Worm (Caenorhabditis elegans): ENCODE measurements around the gene Y48B6A.13.

Y48B6A.13 gene

DNA sequence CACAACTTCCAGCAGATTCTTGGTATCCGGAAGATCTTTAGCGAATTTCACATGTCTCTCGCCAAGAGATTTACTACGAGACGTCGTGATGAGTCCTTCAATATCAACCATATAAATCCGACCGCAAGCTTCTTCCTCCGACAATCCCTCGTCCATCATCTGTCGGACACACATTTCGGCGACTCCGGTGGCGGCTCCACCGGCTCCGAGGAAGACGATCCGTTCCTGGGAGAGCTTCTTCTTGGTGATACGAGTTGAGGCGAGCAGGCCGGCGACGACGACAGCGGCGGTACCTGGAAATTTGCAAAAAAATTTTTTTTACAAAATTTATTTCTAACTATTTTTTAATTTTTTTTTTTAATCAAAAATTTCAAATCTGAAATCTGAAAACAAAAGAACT, 4.0 kb upstream of the Y48B6A.13 start:
- no peak for TF ChIP-seq egl-43 (GFP tag; IDR thresholded peaks at IDR 0.05)
- TF ChIP-seq set-16 (GFP tag; IDR thresholded peaks at IDR 0.05): peak; percentile 80

ce11 chrII:14218142-14218541, 7.9 kb downstream of the Y48B6A.13 start:
- TF ChIP-seq F49E8.2 (tag; optimal IDR thresholded peaks at IDR 0.05; ENCODE audit: borderline replicate concordance) (peak; percentile 77), aha-1 (tag) (no peak), hlh-30 (tag; optimal IDR thresholded peaks at IDR 0.05; ENCODE audit: insufficient read depth) (no peak), zag-1 (tag; optimal IDR thresholded peaks at IDR 0.05) (no peak), Y48G9A.11 (GFP tag; IDR thresholded peaks at IDR 0.05) (no peak), ZK546.5 (tag; optimal IDR thresholded peaks at IDR 0.05) (no peak), ceh-82 (tag; optimal IDR thresholded peaks at IDR 0.05) (no peak), ztf-11 (tag; optimal IDR thresholded peaks at IDR 0.05) (no peak), F37D6.2 (tag; optimal IDR thresholded peaks at IDR 0.05) (no peak), tag-97 (GFP tag; IDR thresholded peaks at IDR 0.05) (no peak), Y105C5A.15 (GFP tag; IDR thresholded peaks at IDR 0.05) (no peak), R02D3.7 (tag; optimal IDR thresholded peaks at IDR 0.05) (no peak), ceh-20 (GFP tag; IDR thresholded peaks at IDR 0.05) (no peak), unc-130 (GFP tag; optimal IDR thresholded peaks at IDR 0.05) (peak; percentile 31), php-3 (GFP tag; IDR thresholded peaks at IDR 0.05) (no peak), sdz-12 (GFP tag; optimal IDR thresholded peaks at IDR 0.05) (no peak), madf-5 (GFP tag; IDR thresholded peaks at IDR 0.05) (no peak), mxl-3 (GFP tag; optimal IDR thresholded peaks at IDR 0.05) (no peak)

- TF ChIP-seq mxl-2 (GFP tag; conservative IDR thresholded peaks at IDR 0.05): no peak
- no peak for TF ChIP-seq madf-9 (GFP tag; conservative IDR thresholded peaks at IDR 0.05)
Measured at ce11 chrII:14214109-14214508, 12.0 kb downstream of the Y48B6A.13 start, which contains the start of gene Y48B6A.10. Gene Y48B6A.10, plus strand, starts transcription at chrII:14214409.

DNA sequence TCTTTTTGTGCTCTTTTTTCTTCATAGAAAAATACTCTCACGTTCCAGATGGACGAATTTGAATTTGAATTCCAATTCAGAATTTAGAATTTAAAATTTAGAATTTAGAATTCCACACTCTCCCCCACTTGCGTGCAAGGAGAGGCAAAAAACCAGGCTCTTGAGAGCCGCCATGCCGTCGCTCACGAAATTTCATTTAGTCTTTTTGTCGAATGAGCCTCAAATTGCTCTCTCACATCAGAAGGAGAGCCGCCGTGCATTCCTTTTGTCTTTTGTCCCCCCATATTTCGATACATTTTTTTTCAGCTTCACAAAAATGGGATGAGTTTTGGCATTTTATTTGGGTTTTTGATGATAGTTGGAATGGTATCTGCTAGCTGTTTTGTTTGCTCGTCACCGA, 15.0 kb downstream of the Y48B6A.13 start, which contains the start of gene hot-7:
Gene hot-7 (plus strand): TSS at position 301 of the 400 bp plus-strand sequence.
- no peak for TF ChIP-seq vab-7 (GFP tag; IDR thresholded peaks at IDR 0.05)
- TF ChIP-seq dmd-9 (GFP tag; IDR thresholded peaks at IDR 0.05): no peak
- TF ChIP-seq php-3 (GFP tag; IDR thresholded peaks at IDR 0.05): no peak
- no peak for TF ChIP-seq F10B5.3 (tag; optimal IDR thresholded peaks at IDR 0.05)
- TF ChIP-seq R02D3.7 (tag; optimal IDR thresholded peaks at IDR 0.05): no peak
- TF ChIP-seq snpc-4 (tag; optimal IDR thresholded peaks at IDR 0.05): no peak
- no peak for TF ChIP-seq snpc-1.2 (GFP tag; IDR thresholded peaks at IDR 0.05)
- no peak for TF ChIP-seq lsy-2 (tag; optimal IDR thresholded peaks at IDR 0.05)
- TF ChIP-seq daf-19 (GFP tag; conservative IDR thresholded peaks at IDR 0.05): no peak

DNA sequence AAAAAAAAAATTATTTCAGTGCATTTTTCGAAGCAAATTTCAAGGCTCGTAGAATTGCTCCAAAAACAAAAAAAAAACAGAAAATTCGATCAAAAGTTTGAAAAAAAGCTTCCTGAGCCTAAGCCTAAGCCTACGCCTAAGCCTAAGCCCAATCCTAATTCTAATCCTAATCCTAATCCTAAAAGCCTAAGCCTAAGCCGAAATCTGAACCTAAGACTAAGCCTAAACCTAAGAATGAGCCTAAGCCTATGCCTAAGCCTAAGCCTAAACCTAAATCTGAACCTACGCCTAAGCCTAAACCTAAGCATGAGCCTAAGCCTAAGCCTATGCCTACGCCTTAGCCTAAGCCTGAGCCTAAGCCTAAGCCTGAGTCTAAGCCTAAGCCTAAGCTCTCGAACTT, 19.9 kb downstream of the Y48B6A.13 start:
- TF ChIP-seq lin-29 (GFP tag; IDR thresholded peaks at IDR 0.05) (no peak), unc-62 (GFP tag; optimal IDR thresholded peaks at IDR 0.05 in 1 of 2) (no peak), unc-62 (tag; optimal IDR thresholded peaks at IDR 0.05) (no peak), ces-1 (GFP tag; optimal IDR thresholded peaks at IDR 0.05) (no peak), set-16 (GFP tag; IDR thresholded peaks at IDR 0.05) (no peak), Y105C5A.15 (GFP tag; IDR thresholded peaks at IDR 0.05) (no peak), nhr-25 (tag; optimal IDR thresholded peaks at IDR 0.05; ENCODE audit: borderline replicate concordance, insufficient read depth) (no peak), snpc-1.2 (GFP tag; IDR thresholded peaks at IDR 0.05) (no peak), F37D6.2 (tag; optimal IDR thresholded peaks at IDR 0.05) (no peak)

Measured in whole organism, L4 larva.